Fruit fly (Drosophila melanogaster) whole organism, embryonic: ENCODE measurements around the gene T48.

Experiments
- Atf6 ChIP-seq: fragments of 200-800 bp; sonication (Bioruptor generic); IDR thresholded peaks from 2 replicates; pipeline ENCODE4 v1.3.6; 2022; ENCODE audit warnings: missing biosample characterization, missing genetic modification characterization
- Blimp-1 ChIP-seq: fragments of 200-800 bp; sonication (Bioruptor generic); optimal IDR thresholded peaks from 3 replicates; lab custom pipeline; 2018; ENCODE audit warnings: missing biosample characterization, missing genetic modification characterization, mild to moderate bottlenecking, moderate library complexity, missing genetic modification reagents
- Bteb2 ChIP-seq: fragments of 200-800 bp; sonication (Bioruptor generic); optimal IDR thresholded peaks from 2 replicates; lab custom pipeline; 2016; ENCODE audit warnings: missing biosample characterization, missing genetic modification characterization
- CG1024 ChIP-seq: fragments of 200-800 bp; sonication (Bioruptor generic); IDR thresholded peaks from 2 replicates; pipeline ENCODE4 v1.3.6; 2022; ENCODE audit warnings: missing biosample characterization, missing genetic modification characterization
- CG11456 ChIP-seq: fragments of 200-800 bp; sonication (Bioruptor generic); IDR thresholded peaks from 3 replicates; pipeline ENCODE4 v1.3.6; 2022; ENCODE audit warnings: missing biosample characterization, missing genetic modification characterization
- CG12299 ChIP-seq: fragments of 200-800 bp; sonication (Bioruptor generic); optimal IDR thresholded peaks from 2 replicates; lab custom pipeline; 2018; ENCODE audit warnings: missing biosample characterization, mild to moderate bottlenecking, missing genetic modification characterization
- CG1233 ChIP-seq: fragments of 200-800 bp; sonication (Bioruptor generic); optimal IDR thresholded peaks from 4 replicates; lab custom pipeline; 2018; ENCODE audit warnings: missing biosample characterization, mild to moderate bottlenecking, missing genetic modification characterization
- CG12744 ChIP-seq: fragments of 200-800 bp; sonication (Bioruptor generic); optimal IDR thresholded peaks from 2 replicates; lab custom pipeline; 2016; ENCODE audit warnings: missing biosample characterization, missing genetic modification characterization
- CG12769 ChIP-seq: fragments of 200-800 bp; sonication (Bioruptor generic); optimal IDR thresholded peaks from 2 replicates; lab custom pipeline; 2019; ENCODE audit warnings: missing biosample characterization, mild to moderate bottlenecking, missing genetic modification characterization, moderate library complexity
- CG13424 ChIP-seq: fragments of 200-800 bp; sonication (Bioruptor generic); optimal IDR thresholded peaks from 2 replicates; lab custom pipeline; 2019; ENCODE audit warnings: missing biosample characterization, mild to moderate bottlenecking, missing genetic modification characterization, moderate library complexity
- CG13775 ChIP-seq: fragments of 200-800 bp; sonication (Bioruptor generic); optimal IDR thresholded peaks from 3 replicates; lab custom pipeline; 2017; ENCODE audit warnings: missing biosample characterization, mild to moderate bottlenecking, missing genetic modification characterization
- CG1602 ChIP-seq: fragments of 200-800 bp; sonication (Bioruptor generic); optimal IDR thresholded peaks from 3 replicates; lab custom pipeline; 2016; ENCODE audit warnings: missing biosample characterization, missing genetic modification characterization
- CG18619 ChIP-seq: fragments of 200-800 bp; sonication (Bioruptor generic); optimal IDR thresholded peaks from 3 replicates; lab custom pipeline; 2017; ENCODE audit warnings: missing biosample characterization, mild to moderate bottlenecking, missing genetic modification characterization
- CG2875 ChIP-seq: fragments of 200-800 bp; sonication (Bioruptor generic); optimal IDR thresholded peaks from 2 replicates; lab custom pipeline; 2017; ENCODE audit warnings: missing biosample characterization, mild to moderate bottlenecking, missing genetic modification characterization, missing genetic modification reagents
- CG33213 ChIP-seq: fragments of 200-800 bp; sonication (Bioruptor generic); optimal IDR thresholded peaks from 3 replicates; lab custom pipeline; 2016; ENCODE audit warnings: missing biosample characterization, missing genetic modification characterization
- CG3995 ChIP-seq: fragments of 200-800 bp; sonication (Bioruptor generic); optimal IDR thresholded peaks from 3 replicates; lab custom pipeline; 2016; ENCODE audit warnings: missing biosample characterization, missing genetic modification characterization
- CG4617 ChIP-seq: fragments of 200-800 bp; sonication (Bioruptor generic); optimal IDR thresholded peaks from 3 replicates; lab custom pipeline; 2016; ENCODE audit warnings: missing biosample characterization, missing genetic modification characterization, borderline replicate concordance
- CG7786 ChIP-seq: fragments of 200-800 bp; sonication (Bioruptor generic); optimal IDR thresholded peaks from 2 replicates; lab custom pipeline; 2016; ENCODE audit warnings: missing biosample characterization, missing genetic modification characterization
- CG8089 ChIP-seq: fragments of 200-800 bp; sonication (Bioruptor generic); optimal IDR thresholded peaks from 3 replicates; lab custom pipeline; 2016; ENCODE audit warnings: missing biosample characterization, missing genetic modification characterization
- CG8359 ChIP-seq: fragments of 200-800 bp; sonication (Bioruptor generic); optimal IDR thresholded peaks from 2 replicates; lab custom pipeline; 2017; ENCODE audit warnings: missing biosample characterization, mild to moderate bottlenecking, missing genetic modification characterization, borderline replicate concordance
- Dfd ChIP-seq, 2 experiments: fragments of >200 bp; optimal IDR thresholded peaks; 2 replicates each; lab custom pipeline; 2017; ENCODE audit warnings: missing biosample characterization in 2 of 2, missing genetic modification characterization in 2 of 2
- Doc3 ChIP-seq: fragments of 200-800 bp; sonication (Bioruptor generic); IDR thresholded peaks from 3 replicates; pipeline ENCODE4 v1.3.6; 2022; ENCODE audit warnings: missing biosample characterization, missing genetic modification characterization; ENCODE audit not compliant: partially characterized antibody
- E2f1 ChIP-seq: fragments of 200-800 bp; sonication (Bioruptor generic); IDR thresholded peaks from 2 replicates; pipeline ENCODE4 v1.3.6; 2022; ENCODE audit warnings: missing biosample characterization, missing genetic modification characterization
- Elba2 ChIP-seq: fragments of 200-800 bp; sonication (Bioruptor generic); optimal IDR thresholded peaks from 3 replicates; lab custom pipeline; 2016; ENCODE audit warnings: missing biosample characterization, missing genetic modification characterization
- Hand ChIP-seq: fragments of 200-800 bp; sonication (Bioruptor generic); optimal IDR thresholded peaks from 2 replicates; lab custom pipeline; 2017; ENCODE audit warnings: mild to moderate bottlenecking, missing biosample characterization, missing genetic modification reagents, missing genetic modification characterization
- Hey ChIP-seq: fragments of 200-800 bp; sonication (Bioruptor generic); optimal IDR thresholded peaks from 3 replicates; lab custom pipeline; 2018; ENCODE audit warnings: missing biosample characterization, mild to moderate bottlenecking, missing genetic modification characterization
- Lhr ChIP-seq: fragments of 200-800 bp; sonication (Bioruptor generic); optimal IDR thresholded peaks from 3 replicates; lab custom pipeline; 2017; ENCODE audit warnings: mild to moderate bottlenecking, missing biosample characterization, missing genetic modification reagents, missing genetic modification characterization
- Med ChIP-seq: fragments of 200-800 bp; sonication (Bioruptor generic); peaks from one replicate; lab custom pipeline; 2016; ENCODE audit warnings: missing biosample characterization, missing genetic modification characterization, mild to moderate bottlenecking, inconsistent platforms, moderate library complexity
- NC2α ChIP-seq: fragments of 200-800 bp; sonication (Bioruptor generic); optimal IDR thresholded peaks from 2 replicates; lab custom pipeline; 2016; ENCODE audit warnings: missing biosample characterization, missing genetic modification characterization
- Sry-β ChIP-seq: fragments of 200-800 bp; sonication (Bioruptor generic); optimal IDR thresholded peaks from 2 replicates; lab custom pipeline; 2018; ENCODE audit warnings: missing biosample characterization, mild to moderate bottlenecking, missing genetic modification characterization, moderate library complexity
- ab ChIP-seq: fragments of 200-800 bp; sonication (Bioruptor generic); optimal IDR thresholded peaks from 2 replicates; lab custom pipeline; 2016; ENCODE audit warnings: missing biosample characterization, missing genetic modification characterization
- abd-A ChIP-seq: fragments of 200-800 bp; sonication (Bioruptor generic); optimal IDR thresholded peaks from 3 replicates; lab custom pipeline; 2019; ENCODE audit warnings: missing biosample characterization, mild to moderate bottlenecking, missing genetic modification characterization, moderate library complexity
- amos ChIP-seq: fragments of 200-800 bp; sonication (Bioruptor generic); IDR thresholded peaks from 2 replicates; pipeline ENCODE4 v1.3.6; 2022; ENCODE audit warnings: missing biosample characterization, missing genetic modification characterization; ENCODE audit not compliant: partially characterized antibody
- bbx ChIP-seq: fragments of 200-800 bp; sonication (Bioruptor generic); IDR thresholded peaks from 2 replicates; pipeline ENCODE4 v1.3.6; 2022; ENCODE audit warnings: missing biosample characterization, missing genetic modification characterization; ENCODE audit not compliant: partially characterized antibody
- bcd ChIP-seq: fragments of 200-800 bp; sonication (Bioruptor generic); optimal IDR thresholded peaks from 2 replicates; lab custom pipeline; 2017; ENCODE audit warnings: missing biosample characterization, mild to moderate bottlenecking, missing genetic modification characterization
- crol ChIP-seq: fragments of 200-800 bp; sonication (Bioruptor generic); IDR thresholded peaks from 2 replicates; pipeline ENCODE4 v1.3.6; 2022; ENCODE audit warnings: missing biosample characterization, missing genetic modification characterization
- cwo ChIP-seq: fragments of 200-800 bp; sonication (Bioruptor generic); optimal IDR thresholded peaks from 3 replicates; lab custom pipeline; 2017; ENCODE audit warnings: missing biosample characterization, missing genetic modification characterization, mild to moderate bottlenecking, moderate library complexity, missing genetic modification reagents
- exex ChIP-seq: fragments of 200-800 bp; sonication (Bioruptor generic); optimal IDR thresholded peaks from 4 replicates; lab custom pipeline; 2018; ENCODE audit warnings: missing biosample characterization, mild to moderate bottlenecking, missing genetic modification characterization, moderate library complexity
- gem ChIP-seq: fragments of 200-800 bp; sonication (Bioruptor generic); optimal IDR thresholded peaks from 2 replicates; lab custom pipeline; 2019; ENCODE audit warnings: missing biosample characterization, mild to moderate bottlenecking, missing genetic modification characterization, moderate library complexity
- gsb-n ChIP-seq: fragments of 200-800 bp; sonication (Bioruptor generic); optimal IDR thresholded peaks from 3 replicates; lab custom pipeline; 2018; ENCODE audit warnings: missing biosample characterization, mild to moderate bottlenecking, missing genetic modification characterization
- oc ChIP-seq: fragments of 200-800 bp; sonication (Bioruptor generic); optimal IDR thresholded peaks from 2 replicates; lab custom pipeline; 2018; ENCODE audit warnings: missing biosample characterization, mild to moderate bottlenecking, missing genetic modification characterization, moderate library complexity
- onecut ChIP-seq: fragments of 200-800 bp; sonication (Bioruptor generic); IDR thresholded peaks from 2 replicates; pipeline ENCODE4 v1.3.6; 2022; ENCODE audit warnings: missing biosample characterization, missing genetic modification characterization
- repo ChIP-seq: fragments of 200-800 bp; sonication (Bioruptor generic); optimal IDR thresholded peaks from 2 replicates; lab custom pipeline; 2016; ENCODE audit warnings: missing biosample characterization, missing genetic modification characterization
- sr ChIP-seq: fragments of 200-800 bp; sonication (Bioruptor generic); IDR thresholded peaks from 3 replicates; pipeline ENCODE4 v1.3.6; 2022; ENCODE audit warnings: missing biosample characterization, missing genetic modification characterization
- tna ChIP-seq: fragments of 200-800 bp; sonication (Bioruptor generic); IDR thresholded peaks from 2 replicates; pipeline ENCODE4 v1.3.6; 2022; ENCODE audit warnings: missing biosample characterization, missing genetic modification characterization; ENCODE audit not compliant: partially characterized antibody
- vvl ChIP-seq: fragments of 200-800 bp; sonication (Bioruptor generic); IDR thresholded peaks from 2 replicates; pipeline ENCODE4 v1.3.6; 2022; ENCODE audit warnings: missing biosample characterization, missing genetic modification characterization
- zfh1 ChIP-seq: fragments of 200-800 bp; sonication (Bioruptor generic); IDR thresholded peaks from 3 replicates; pipeline ENCODE4 v1.3.6; 2022; ENCODE audit warnings: missing biosample characterization, missing genetic modification characterization

Gene T48

DNA sequence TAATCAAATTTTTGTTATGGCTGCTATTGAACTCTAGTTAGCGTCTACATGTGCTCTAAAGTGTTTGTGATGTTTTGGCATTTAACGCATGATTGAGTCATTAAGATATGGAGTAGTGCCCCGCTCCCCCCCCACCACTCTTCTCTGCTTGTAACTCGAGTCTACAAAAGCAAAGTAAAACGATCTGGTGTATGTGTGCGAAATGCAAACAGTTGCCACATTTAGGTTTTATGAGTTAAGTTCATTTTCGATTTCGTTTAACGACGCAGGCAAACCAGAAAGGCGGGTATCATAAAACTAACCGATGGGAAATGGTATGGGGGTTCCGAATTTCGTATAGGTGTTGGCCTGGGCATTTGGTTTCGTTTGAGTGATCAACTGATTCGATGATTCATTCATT is 53.0 kb downstream of the T48 start (continued):
- TF ChIP-seq Atf6 (GFP tag; lab: Robert Waterston, UW) (peak; percentile 41), CG8089 (no peak), exex (tag; lab: Kevin White, UChicago) (peak; percentile 25), CG7786 (GFP tag; lab: Kevin White, UChicago) (no peak), CG11456 (no peak), CG3995 (GFP tag; lab: Kevin White, UChicago) (no peak), bbx (GFP tag; lab: Robert Waterston, UW) (no peak), CG13424 (tag; lab: Kevin White, UChicago) (no peak), NC2α (GFP tag; lab: Kevin White, UChicago) (no peak), Med (GFP tag; lab: Kevin White, UChicago) (peak; percentile 69), cwo (peak; percentile 41), ab (no peak), repo (GFP tag; lab: Kevin White, UChicago) (no peak), Lhr (GFP tag; lab: Kevin White, UChicago) (no peak), CG1233 (GFP tag; lab: Kevin White, UChicago) (peak; percentile 1)

DNA sequence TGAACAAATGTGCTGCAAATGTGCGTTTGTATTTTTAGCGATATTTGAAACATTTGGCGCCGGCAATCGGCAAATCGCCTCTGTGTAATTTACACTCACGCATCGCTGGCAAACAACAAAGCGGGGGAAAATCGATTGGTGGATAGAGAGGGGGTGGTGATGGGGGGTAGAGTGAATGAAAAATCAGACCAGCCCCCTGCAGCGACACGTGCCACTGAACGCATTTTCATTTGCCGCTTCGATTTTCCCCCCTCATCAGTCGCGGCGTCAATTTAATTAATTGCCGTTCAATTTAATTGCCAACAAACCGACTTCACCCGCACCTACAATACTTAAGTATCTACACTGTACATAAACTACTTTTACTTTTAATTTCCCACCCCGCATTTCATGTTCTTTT is 53.9 kb downstream of the T48 start:
- peak; percentile 80 for TF ChIP-seq Hey
- TF ChIP-seq amos, result no peak
- TF ChIP-seq onecut (GFP tag; lab: Robert Waterston, UW), result peak; percentile 47
- peak; percentile 62; the same call in 1 of the 2 replicates for TF ChIP-seq crol (GFP tag; lab: Robert Waterston, UW)
- TF ChIP-seq gem (tag; lab: Kevin White, UChicago), result no peak
- peak; percentile 10 for TF ChIP-seq cwo

dm6 chr3R:26936501-26936900 is 55.0 kb downstream of the T48 start:
- TF ChIP-seq Bteb2 (GFP tag; lab: Kevin White, UChicago) (no peak), CG12769 (tag; lab: Kevin White, UChicago) (peak; percentile 22), oc (peak; percentile 12), vvl (GFP tag; lab: Robert Waterston, UW) (peak; percentile 54; the same call in 1 of the 2 replicates), sr (GFP tag; lab: Robert Waterston, UW) (peak; percentile 52; the same call in 1 of the 3 replicates), gsb-n (tag; lab: Kevin White, UChicago) (peak; percentile 5), bcd (GFP tag; lab: Kevin White, UChicago) (no peak), abd-A (tag; lab: Kevin White, UChicago) (peak; percentile 14), CG2875 (GFP tag; lab: Kevin White, UChicago) (no peak)

- TF ChIP-seq Doc3 (GFP tag; lab: Robert Waterston, UW), result no peak
- peak; percentile 40 for TF ChIP-seq Blimp-1
- 0 out of 2 replicates have a peak, but pooled peaks have one; percentile 4 for TF ChIP-seq CG1024 (GFP tag; lab: Robert Waterston, UW)
- no peak for TF ChIP-seq Elba2 (GFP tag; lab: Kevin White, UChicago)
- TF ChIP-seq CG8359, result no peak
- TF ChIP-seq Dfd (GFP tag; optimal IDR thresholded peaks at IDR 0.05; lab: Kevin White, UChicago), result no peak
- TF ChIP-seq Hand (GFP tag; lab: Kevin White, UChicago), result no peak
- 0 out of 3 replicates have a peak, but pooled peaks have one; percentile 31 for TF ChIP-seq zfh1 (GFP tag; lab: Robert Waterston, UW)
- no peak for TF ChIP-seq CG33213 (GFP tag; lab: Kevin White, UChicago)
- TF ChIP-seq CG13775 (GFP tag; lab: Kevin White, UChicago), result peak; percentile 29
- no peak for TF ChIP-seq tna (GFP tag; lab: Robert Waterston, UW)
- no peak for TF ChIP-seq E2f1
- no peak for TF ChIP-seq Sry-β
- peak; percentile 21 for TF ChIP-seq CG1602 (GFP tag; lab: Kevin White, UChicago)
- no peak for TF ChIP-seq CG12299 (tag; lab: Kevin White, UChicago)
- no peak for TF ChIP-seq CG12744 (GFP tag; lab: Kevin White, UChicago)
- TF ChIP-seq CG4617 (GFP tag; lab: Kevin White, UChicago), result no peak
- TF ChIP-seq CG18619, result peak; percentile 7
These were observed 55.9 kb downstream of the T48 start for dm6 chr3R:26937423-26937822.
